Fruit fly (Drosophila melanogaster) whole organism, embryonic: ENCODE results near the gene Sgsh.

Experiments used
- Atf-2 ChIP-seq: fragments of 200-800 bp; sonication (Bioruptor generic); optimal IDR thresholded peaks from 2 replicates; lab custom pipeline; 2016; ENCODE audit warnings: missing biosample characterization, missing genetic modification characterization
- Atf6 ChIP-seq: fragments of 200-800 bp; sonication (Bioruptor generic); IDR thresholded peaks from 2 replicates; pipeline ENCODE4 v1.3.6; 2022; ENCODE audit warnings: missing biosample characterization, missing genetic modification characterization
- CG1024 ChIP-seq: fragments of 200-800 bp; sonication (Bioruptor generic); IDR thresholded peaks from 2 replicates; pipeline ENCODE4 v1.3.6; 2022; ENCODE audit warnings: missing biosample characterization, missing genetic modification characterization
- CG10543 ChIP-seq: fragments of 200-800 bp; sonication (Bioruptor generic); optimal IDR thresholded peaks from 3 replicates; lab custom pipeline; 2017; ENCODE audit warnings: missing biosample characterization, mild to moderate bottlenecking, missing genetic modification characterization, moderate library complexity
- CG11504 ChIP-seq: fragments of 200-800 bp; sonication (Bioruptor generic); optimal IDR thresholded peaks from 3 replicates; lab custom pipeline; 2019; ENCODE audit warnings: missing biosample characterization, mild to moderate bottlenecking, missing genetic modification characterization, moderate library complexity
- CG13894 ChIP-seq: fragments of 200-800 bp; sonication (Bioruptor generic); optimal IDR thresholded peaks from 3 replicates; lab custom pipeline; 2018; ENCODE audit warnings: missing biosample characterization, mild to moderate bottlenecking, missing genetic modification characterization, moderate library complexity
- CG15601 ChIP-seq: fragments of 200-800 bp; sonication (Bioruptor generic); optimal IDR thresholded peaks from 3 replicates; lab custom pipeline; 2019; ENCODE audit warnings: missing biosample characterization, mild to moderate bottlenecking, missing genetic modification characterization, moderate library complexity
- CG16863 ChIP-seq: fragments of 200-800 bp; sonication (Bioruptor generic); optimal IDR thresholded peaks from 3 replicates; lab custom pipeline; 2016; ENCODE audit warnings: missing biosample characterization, missing genetic modification characterization
- CG18599 ChIP-seq: fragments of 200-800 bp; sonication (Bioruptor generic); optimal IDR thresholded peaks from 3 replicates; lab custom pipeline; 2017; ENCODE audit warnings: missing biosample characterization, missing genetic modification characterization, mild to moderate bottlenecking, moderate library complexity, missing genetic modification reagents
- CG31441 ChIP-seq: fragments of 200-800 bp; sonication (Bioruptor generic); IDR thresholded peaks from 2 replicates; pipeline ENCODE4 v1.3.6; 2022; ENCODE audit warnings: missing biosample characterization, missing genetic modification characterization
- CG32532 ChIP-seq: fragments of 200-800 bp; sonication (Bioruptor generic); IDR thresholded peaks from 2 replicates; pipeline ENCODE4 v1.3.6; 2022; ENCODE audit warnings: missing biosample characterization, missing genetic modification characterization
- CG34376 ChIP-seq: fragments of 200-800 bp; sonication (Bioruptor generic); optimal IDR thresholded peaks from 2 replicates; lab custom pipeline; 2018; ENCODE audit warnings: missing biosample characterization, mild to moderate bottlenecking, missing genetic modification characterization
- CG5953 ChIP-seq: fragments of 200-800 bp; sonication (Bioruptor generic); IDR thresholded peaks from 2 replicates; pipeline ENCODE4 v1.3.6; 2022; ENCODE audit warnings: missing biosample characterization, missing genetic modification characterization
- CG6175 ChIP-seq: fragments of 200-800 bp; sonication (Bioruptor generic); IDR thresholded peaks from 3 replicates; pipeline ENCODE4 v1.3.6; 2022; ENCODE audit warnings: missing biosample characterization, missing genetic modification characterization
- CG6854 ChIP-seq: fragments of 200-800 bp; sonication (Bioruptor generic); optimal IDR thresholded peaks from 3 replicates; lab custom pipeline; 2017; ENCODE audit warnings: missing biosample characterization, mild to moderate bottlenecking, missing genetic modification characterization
- CkIIα-i1 ChIP-seq: fragments of 200-800 bp; sonication (Bioruptor generic); IDR thresholded peaks from 2 replicates; pipeline ENCODE4 v1.3.6; 2022; ENCODE audit warnings: missing biosample characterization, missing genetic modification characterization
- CrebB ChIP-seq: fragments of 200-800 bp; sonication (Bioruptor generic); optimal IDR thresholded peaks from 3 replicates; lab custom pipeline; 2018; ENCODE audit warnings: missing biosample characterization, mild to moderate bottlenecking, missing genetic modification characterization
- E2f2 ChIP-seq: fragments of 200-800 bp; sonication (Bioruptor generic); IDR thresholded peaks from 2 replicates; pipeline ENCODE4 v1.3.6; 2022; ENCODE audit warnings: missing biosample characterization, missing genetic modification characterization
- Eip74EF ChIP-seq, 2 experiments: fragments of 200-800 bp in 1 of 2; fragments of >200 bp in 1 of 2; sonication (Bioruptor generic) in 1 of 2; optimal IDR thresholded peaks; 2 replicates each; lab custom pipeline; 2017 to 2019; ENCODE audit warnings: missing biosample characterization in 2 of 2, missing genetic modification characterization in 2 of 2, mild to moderate bottlenecking in 1 of 2, moderate library complexity in 1 of 2
- HHEX ChIP-seq: fragments of 200-800 bp; sonication (Bioruptor generic); optimal IDR thresholded peaks from 3 replicates; lab custom pipeline; 2017; ENCODE audit warnings: missing biosample characterization, mild to moderate bottlenecking, missing genetic modification characterization, missing genetic modification reagents
- Hand ChIP-seq: fragments of 200-800 bp; sonication (Bioruptor generic); optimal IDR thresholded peaks from 2 replicates; lab custom pipeline; 2017; ENCODE audit warnings: mild to moderate bottlenecking, missing biosample characterization, missing genetic modification reagents, missing genetic modification characterization
- Hey ChIP-seq: fragments of 200-800 bp; sonication (Bioruptor generic); optimal IDR thresholded peaks from 3 replicates; lab custom pipeline; 2018; ENCODE audit warnings: missing biosample characterization, mild to moderate bottlenecking, missing genetic modification characterization
- Hr78 ChIP-seq, 2 experiments: fragments of 200-800 bp in 1 of 2; fragments of >200 bp in 1 of 2; sonication (Bioruptor generic) in 1 of 2; optimal IDR thresholded peaks; 2 replicates each; lab custom pipeline; 2017 to 2019; ENCODE audit warnings: missing biosample characterization in 2 of 2, missing genetic modification characterization in 2 of 2, mild to moderate bottlenecking in 1 of 2, moderate library complexity in 1 of 2
- Nf-YA ChIP-seq: fragments of 200-800 bp; sonication (Bioruptor generic); IDR thresholded peaks from 2 replicates; pipeline ENCODE4 v1.3.6; 2022; ENCODE audit warnings: missing biosample characterization, missing genetic modification characterization
- Nf-YC ChIP-seq: fragments of 200-800 bp; optimal IDR thresholded peaks from 3 replicates; lab custom pipeline; 2019; ENCODE audit warnings: missing biosample characterization, mild to moderate bottlenecking, missing genetic modification characterization, moderate library complexity
- Ptx1 ChIP-seq: fragments of 200-800 bp; sonication (Bioruptor generic); IDR thresholded peaks from 2 replicates; pipeline ENCODE4 v1.3.6; 2022; ENCODE audit warnings: missing biosample characterization, missing genetic modification characterization
- Xrp1 ChIP-seq: fragments of 200-800 bp; sonication (Bioruptor generic); IDR thresholded peaks from 2 replicates; pipeline ENCODE4 v1.3.6; 2022; ENCODE audit warnings: missing biosample characterization, missing genetic modification characterization
- ab ChIP-seq: fragments of 200-800 bp; sonication (Bioruptor generic); optimal IDR thresholded peaks from 2 replicates; lab custom pipeline; 2016; ENCODE audit warnings: missing biosample characterization, missing genetic modification characterization
- amos ChIP-seq: fragments of 200-800 bp; sonication (Bioruptor generic); IDR thresholded peaks from 2 replicates; pipeline ENCODE4 v1.3.6; 2022; ENCODE audit warnings: missing biosample characterization, missing genetic modification characterization; ENCODE audit not compliant: partially characterized antibody
- ara ChIP-seq: fragments of 200-800 bp; sonication (Bioruptor generic); IDR thresholded peaks from 2 replicates; pipeline ENCODE4 v1.3.6; 2022; ENCODE audit warnings: missing biosample characterization, missing genetic modification characterization
- bowl ChIP-seq: fragments of 200-800 bp; sonication (Bioruptor generic); IDR thresholded peaks from 2 replicates; pipeline ENCODE4 v1.3.6; 2022; ENCODE audit warnings: missing biosample characterization, missing genetic modification characterization
- caup ChIP-seq: fragments of 200-800 bp; sonication (Bioruptor generic); optimal IDR thresholded peaks from 3 replicates; lab custom pipeline; 2017; ENCODE audit warnings: missing biosample characterization, mild to moderate bottlenecking, missing genetic modification characterization, moderate library complexity; ENCODE audit not compliant: severe bottlenecking
- crol ChIP-seq: fragments of 200-800 bp; sonication (Bioruptor generic); IDR thresholded peaks from 2 replicates; pipeline ENCODE4 v1.3.6; 2022; ENCODE audit warnings: missing biosample characterization, missing genetic modification characterization
- cwo ChIP-seq: fragments of 200-800 bp; sonication (Bioruptor generic); optimal IDR thresholded peaks from 3 replicates; lab custom pipeline; 2017; ENCODE audit warnings: missing biosample characterization, missing genetic modification characterization, mild to moderate bottlenecking, moderate library complexity, missing genetic modification reagents
- grn ChIP-seq: fragments of 200-800 bp; sonication (Bioruptor generic); optimal IDR thresholded peaks from 3 replicates; lab custom pipeline; 2017; ENCODE audit warnings: missing biosample characterization, missing genetic modification characterization
- gro ChIP-seq: fragments of 200-800 bp; sonication (Bioruptor generic); optimal IDR thresholded peaks from 2 replicates; lab custom pipeline; 2016; ENCODE audit warnings: missing biosample characterization, missing genetic modification characterization
- lab ChIP-seq: fragments of 200-800 bp; sonication (Bioruptor generic); optimal IDR thresholded peaks from 3 replicates; lab custom pipeline; 2017; ENCODE audit warnings: missing biosample characterization, missing genetic modification characterization, mild to moderate bottlenecking, moderate library complexity, missing genetic modification reagents
- pan ChIP-seq, 4 experiments: fragments of >200 bp in 3 of 4; fragments of 200-800 bp in 1 of 4; sonication (Bioruptor generic) in 1 of 4; optimal IDR thresholded peaks in 3 of 4; IDR thresholded peaks in 1 of 4; 2 replicates each; pipeline versions ENCODE4 v1.3.6 to Lab custom; 2017 to 2022; ENCODE audit warnings: missing biosample characterization in 2 of 4, missing genetic modification characterization in 2 of 4, mixed read lengths in 1 of 4
- phol ChIP-seq: fragments of 200-800 bp; sonication (Bioruptor generic); optimal IDR thresholded peaks from 3 replicates; lab custom pipeline; 2018; ENCODE audit warnings: missing biosample characterization, mild to moderate bottlenecking, missing genetic modification characterization, moderate library complexity
- rib ChIP-seq: fragments of 200-800 bp; sonication (Bioruptor generic); IDR thresholded peaks from 2 replicates; pipeline ENCODE4 v1.3.6; 2022; ENCODE audit warnings: missing biosample characterization, missing genetic modification characterization
- salm ChIP-seq: fragments of 200-800 bp; sonication (Bioruptor generic); optimal IDR thresholded peaks from 2 replicates; lab custom pipeline; 2018; ENCODE audit warnings: missing biosample characterization, mild to moderate bottlenecking, missing genetic modification characterization
- sc ChIP-seq, 3 experiments: fragments of >200 bp in 2 of 3; fragments of 200-800 bp in 1 of 3; sonication (Bioruptor generic) in 1 of 3; optimal IDR thresholded peaks; 2 replicates in 2 of 3; 3 replicates in 1 of 3; lab custom pipeline; 2017; ENCODE audit warnings: mild to moderate bottlenecking in 1 of 3, missing biosample characterization in 1 of 3, missing genetic modification characterization in 1 of 3, missing genetic modification reagents in 1 of 3
- sima ChIP-seq: fragments of 200-800 bp; sonication (Bioruptor generic); optimal IDR thresholded peaks from 2 replicates; lab custom pipeline; 2016; ENCODE audit warnings: missing biosample characterization, missing genetic modification characterization
- sisA ChIP-seq: fragments of 200-800 bp; sonication (Bioruptor generic); IDR thresholded peaks from 2 replicates; pipeline ENCODE4 v1.3.6; 2022; ENCODE audit warnings: missing biosample characterization, missing genetic modification characterization
- tin ChIP-seq: fragments of 200-800 bp; sonication (Bioruptor generic); optimal IDR thresholded peaks from 3 replicates; lab custom pipeline; 2016; ENCODE audit warnings: missing biosample characterization, missing genetic modification characterization
- tup ChIP-seq: fragments of 200-800 bp; sonication (Bioruptor generic); optimal IDR thresholded peaks from 2 replicates; lab custom pipeline; 2016; ENCODE audit warnings: missing biosample characterization, mild to moderate bottlenecking, missing genetic modification characterization, moderate library complexity
- unpg ChIP-seq: fragments of 200-800 bp; sonication (Bioruptor generic); optimal IDR thresholded peaks from 3 replicates; lab custom pipeline; 2018; ENCODE audit warnings: missing biosample characterization, mild to moderate bottlenecking, missing genetic modification characterization, moderate library complexity
- zf30C ChIP-seq: fragments of 200-800 bp; sonication (Bioruptor generic); optimal IDR thresholded peaks from 3 replicates; lab custom pipeline; 2018; ENCODE audit warnings: missing biosample characterization, mild to moderate bottlenecking, missing genetic modification characterization

The Sgsh gene

dm6 chr3R:18918872-18919339 lies 6.2 kb upstream of the Sgsh start (continued):
- TF ChIP-seq sima (GFP tag; lab: Kevin White, UChicago) (no peak), unpg (GFP tag; lab: Kevin White, UChicago) (no peak), ab (GFP tag; lab: Kevin White, UChicago) (no peak), sisA (no peak), CG31441 (GFP tag; lab: Robert Waterston, UW) (no peak), crol (GFP tag; lab: Robert Waterston, UW) (peak; percentile 98), CG13894 (tag; lab: Kevin White, UChicago) (peak; percentile 7), CG16863 (GFP tag; lab: Kevin White, UChicago) (peak; percentile 4), amos (peak; percentile 37; the same call in 1 of the 2 replicates), Atf6 (GFP tag; lab: Robert Waterston, UW) (peak; percentile 22; the same call in 1 of the 2 replicates), CkIIα-i1 (no peak), ara (GFP tag; lab: Robert Waterston, UW) (no peak), E2f2 (GFP tag; lab: Robert Waterston, UW) (no peak), CG1024 (GFP tag; lab: Robert Waterston, UW) (no peak), bowl (no peak), Nf-YC (tag; lab: Kevin White, UChicago) (peak; percentile 43), CG5953 (GFP tag; lab: Robert Waterston, UW) (no peak), Xrp1 (peak; percentile 55), CG34376 (peak; percentile 97), phol (tag; lab: Kevin White, UChicago) (no peak), CG15601 (tag; lab: Kevin White, UChicago) (no peak), tup (no peak), salm (tag; lab: Kevin White, UChicago) (no peak), CrebB (tag; lab: Kevin White, UChicago) (peak; percentile 45), Atf-2 (GFP tag; lab: Kevin White, UChicago) (no peak), zf30C (GFP tag; lab: Kevin White, UChicago) (no peak), Hr78 (GFP tag; optimal IDR thresholded peaks at IDR 0.05; lab: Kevin White, UChicago) (no peak), CG6175 (GFP tag; lab: Robert Waterston, UW) (peak; percentile 69; the same call in 2 of the 3 replicates), lab (GFP tag; lab: Kevin White, UChicago) (peak; percentile 73), rib (GFP tag; lab: Robert Waterston, UW) (peak; percentile 82), CG18599 (GFP tag; lab: Kevin White, UChicago) (peak; percentile 61), tin (GFP tag; lab: Kevin White, UChicago) (no peak), sc (optimal IDR thresholded peaks at IDR 0.05; lab: Kevin White, UChicago) (no peak), sc (GFP tag; optimal IDR thresholded peaks at IDR 0.05; lab: Kevin White, UChicago) (no peak), grn (GFP tag; lab: Kevin White, UChicago) (peak; percentile 93), CG11504 (tag; lab: Kevin White, UChicago) (peak; percentile 9), cwo (peak; percentile 91), Hey (tag; lab: Kevin White, UChicago) (peak; percentile 93), Eip74EF (GFP tag; optimal IDR thresholded peaks at IDR 0.05; lab: Kevin White, UChicago) (peak in 1 of 2 experiments; percentile 19), caup (GFP tag; lab: Kevin White, UChicago) (peak; percentile 49), Ptx1 (GFP tag; lab: Robert Waterston, UW) (0 out of 2 replicates have a peak, but pooled peaks have one; percentile 27), CG6854 (GFP tag; lab: Kevin White, UChicago) (peak; percentile 22), pan (optimal IDR thresholded peaks at IDR 0.05; lab: Kevin White, UChicago) (no peak), pan (GFP tag; optimal IDR thresholded peaks at IDR 0.05 in 1 of 2, IDR thresholded peaks at IDR 0.05 in 1 of 2) (peak in 1 of 2 experiments; percentile 31), gro (GFP tag; lab: Kevin White, UChicago) (peak; percentile 70), Nf-YA (GFP tag; lab: Robert Waterston, UW) (no peak), CG10543 (GFP tag; lab: Kevin White, UChicago) (peak; percentile 93), CG32532 (0 out of 2 replicates have a peak, but pooled peaks have one; percentile 37), Hand (GFP tag; lab: Kevin White, UChicago) (peak; percentile 5), HHEX (GFP tag; lab: Kevin White, UChicago) (peak; percentile 26)
